Fruit fly (Drosophila melanogaster) whole organism: ENCODE results near the gene FER.

ENCODE experiments used
- Dll ChIP-seq: fragments of >200 bp; optimal IDR thresholded peaks from 2 replicates; lab custom pipeline; 2017
- pan ChIP-seq: fragments of >200 bp; optimal IDR thresholded peaks from 2 replicates; lab custom pipeline; 2017
- usp ChIP-seq: fragments of >200 bp; optimal IDR thresholded peaks from 2 replicates; lab custom pipeline; 2017; ENCODE audit warnings: missing biosample characterization, missing genetic modification characterization, mixed read lengths

- TF ChIP-seq Dll (lab: Kevin White, UChicago) (no peak), usp (GFP tag; lab: Kevin White, UChicago) (no peak), pan (lab: Kevin White, UChicago) (no peak)
Measured at dm6 chr3R:9427328-9427727, 33.0 kb upstream of the FER start.
